Worm (Caenorhabditis elegans) whole organism, young adult: ENCODE measurements around the gene pqn-92.

Experiments
- B0035.1 ChIP-seq: sonication (generic microtip); optimal IDR thresholded peaks from 2 replicates; lab custom pipeline; 2016; ENCODE audit warnings: missing genetic modification characterization, mild to moderate bottlenecking, missing compliant biosample characterization, missing genotype, missing genetic modification reagents
- B0336.3 ChIP-seq: fragments of 200-800 bp; sonication (Bioruptor generic); IDR thresholded peaks from 2 replicates; pipeline ENCODE4 v1.3.6; 2022; ENCODE audit warnings: missing genetic modification characterization, missing compliant biosample characterization
- D2030.7 ChIP-seq: fragments of 200-800 bp; sonication (Bioruptor generic); IDR thresholded peaks from 2 replicates; pipeline ENCODE4 v1.3.6; 2022; ENCODE audit warnings: missing genetic modification reagents, missing genetic modification characterization, missing compliant biosample characterization
- F33H1.4 ChIP-seq: fragments of 200-800 bp; sonication (Bioruptor generic); IDR thresholded peaks from 2 replicates; pipeline ENCODE4 v1.3.6; 2022; ENCODE audit warnings: missing genetic modification reagents, missing genetic modification characterization, missing compliant biosample characterization
- K12H6.12 ChIP-seq: fragments of 200-800 bp; sonication (Bioruptor generic); optimal IDR thresholded peaks from 2 replicates; lab custom pipeline; 2018; ENCODE audit warnings: mild to moderate bottlenecking, missing genetic modification characterization, missing compliant biosample characterization
- Y53F4B.3 ChIP-seq: fragments of 200-800 bp; sonication (Bioruptor generic); IDR thresholded peaks from 2 replicates; pipeline ENCODE4 v1.3.6; 2022; ENCODE audit warnings: missing genetic modification reagents, missing genetic modification characterization, missing compliant biosample characterization
- Y56A3A.18 ChIP-seq: fragments of 200-800 bp; sonication (Bioruptor generic); IDR thresholded peaks from 2 replicates; pipeline ENCODE4 v1.3.6; 2022; ENCODE audit warnings: missing genetic modification reagents, missing genetic modification characterization, missing compliant biosample characterization
- Y79H2A.3 ChIP-seq: fragments of 200-800 bp; sonication (Bioruptor generic); conservative IDR thresholded peaks from 2 replicates; pipeline ENCODE4 v1.3.6; 2022; ENCODE audit warnings: missing genetic modification reagents, missing genetic modification characterization, missing compliant biosample characterization
- atf-7 ChIP-seq: sonication (generic microtip); optimal IDR thresholded peaks from 2 replicates; lab custom pipeline; 2017; ENCODE audit warnings: mild to moderate bottlenecking, missing genetic modification characterization, missing compliant biosample characterization
- cebp-1 ChIP-seq, 2 experiments: fragments of 200-800 bp in 1 of 2; sonication (Bioruptor generic) in 1 of 2; sonication (generic microtip) in 1 of 2; IDR thresholded peaks in 1 of 2; optimal IDR thresholded peaks in 1 of 2; 2 replicates each; pipeline versions ENCODE4 v1.3.6 to Lab custom; 2017 to 2022; ENCODE audit warnings: missing compliant biosample characterization in 2 of 2, missing genetic modification characterization in 2 of 2, mild to moderate bottlenecking in 1 of 2, missing genetic modification reagents in 1 of 2, moderate library complexity in 1 of 2
- ceh-100 ChIP-seq: fragments of 200-800 bp; sonication (Bioruptor generic); IDR thresholded peaks from 2 replicates; pipeline ENCODE4 v1.3.6; 2022; ENCODE audit warnings: missing genetic modification reagents, missing genetic modification characterization, missing compliant biosample characterization
- dpff-1 ChIP-seq: sonication (generic microtip); optimal IDR thresholded peaks from 2 replicates; lab custom pipeline; 2017; ENCODE audit warnings: mild to moderate bottlenecking, missing genetic modification characterization, missing compliant biosample characterization
- dpl-1 ChIP-seq: fragments of 150-350 bp; optimal IDR thresholded peaks from 2 replicates; lab custom pipeline; 2014; ENCODE audit warnings: missing biosample characterization, missing genetic modification reagents, missing genetic modification characterization
- egl-18 ChIP-seq: fragments of 200-800 bp; sonication (Bioruptor generic); IDR thresholded peaks from 2 replicates; pipeline ENCODE4 v1.3.6; 2022; ENCODE audit warnings: missing genetic modification reagents, missing genetic modification characterization, missing compliant biosample characterization
- egrh-3 ChIP-seq: fragments of 200-800 bp; sonication (Bioruptor generic); IDR thresholded peaks from 2 replicates; pipeline ENCODE4 v1.3.6; 2022; ENCODE audit warnings: missing genetic modification reagents, missing genetic modification characterization, missing compliant biosample characterization
- ets-4 ChIP-seq: fragments of 200-800 bp; sonication (Bioruptor generic); optimal IDR thresholded peaks from 2 replicates; lab custom pipeline; 2018; ENCODE audit warnings: mild to moderate bottlenecking, missing genetic modification characterization, missing compliant biosample characterization
- let-607 ChIP-seq, 2 experiments: fragments of 200-800 bp in 1 of 2; sonication (Bioruptor generic) in 1 of 2; sonication (generic microtip) in 1 of 2; optimal IDR thresholded peaks; 2 replicates each; lab custom pipeline; 2016 to 2018; ENCODE audit warnings: mild to moderate bottlenecking in 2 of 2, missing compliant biosample characterization in 2 of 2, missing genetic modification characterization in 2 of 2, moderate library complexity in 2 of 2, missing genotype in 1 of 2
- lin-26 ChIP-seq: fragments of 200-800 bp; sonication (Bioruptor generic); IDR thresholded peaks from 2 replicates; pipeline ENCODE4 v1.3.6; 2022; ENCODE audit warnings: missing genetic modification reagents, missing genetic modification characterization, missing compliant biosample characterization
- lin-40 ChIP-seq: sonication (generic microtip); optimal IDR thresholded peaks from 2 replicates; lab custom pipeline; 2016; ENCODE audit warnings: missing genetic modification characterization, mild to moderate bottlenecking, missing compliant biosample characterization, missing genotype, missing genetic modification reagents
- madf-10 ChIP-seq: sonication (generic microtip); optimal IDR thresholded peaks from 2 replicates; lab custom pipeline; 2016; ENCODE audit warnings: mild to moderate bottlenecking, missing genetic modification characterization, missing compliant biosample characterization
- madf-6 ChIP-seq: fragments of 200-800 bp; sonication (Bioruptor generic); IDR thresholded peaks from 2 replicates; pipeline ENCODE4 v1.3.6; 2022; ENCODE audit warnings: missing genetic modification reagents, missing genetic modification characterization, missing compliant biosample characterization
- mcd-1 ChIP-seq: fragments of 200-800 bp; sonication (Bioruptor generic); IDR thresholded peaks from 2 replicates; pipeline ENCODE4 v1.3.6; 2022; ENCODE audit warnings: missing genetic modification reagents, missing genetic modification characterization, missing compliant biosample characterization
- mel-28 ChIP-seq: sonication (generic microtip); optimal IDR thresholded peaks from 2 replicates; lab custom pipeline; 2016; ENCODE audit warnings: borderline replicate concordance, mild to moderate bottlenecking, missing genetic modification characterization, missing compliant biosample characterization
- mes-4 ChIP-seq: sonication (generic microtip); optimal IDR thresholded peaks from 2 replicates; lab custom pipeline; 2016; ENCODE audit warnings: missing genotype, missing genetic modification characterization, missing compliant biosample characterization
- nfyb-1 ChIP-seq: fragments of 200-800 bp; sonication (Bioruptor generic); IDR thresholded peaks from 2 replicates; pipeline ENCODE4 v1.3.6; 2022; ENCODE audit warnings: missing genetic modification reagents, missing genetic modification characterization, missing compliant biosample characterization
- nhr-120 ChIP-seq: fragments of 200-800 bp; sonication (Bioruptor generic); IDR thresholded peaks from 2 replicates; pipeline ENCODE4 v1.3.6; 2022; ENCODE audit warnings: missing genetic modification characterization, missing compliant biosample characterization
- nhr-80 ChIP-seq: sonication (generic microtip); optimal IDR thresholded peaks from 2 replicates; lab custom pipeline; 2016; ENCODE audit warnings: missing genetic modification characterization, missing compliant biosample characterization
- pbrm-1 ChIP-seq: fragments of 200-800 bp; sonication (Bioruptor generic); IDR thresholded peaks from 2 replicates; pipeline ENCODE4 v1.3.6; 2022; ENCODE audit warnings: missing genetic modification reagents, missing genetic modification characterization, missing compliant biosample characterization
- pha-4 ChIP-seq: fragments of 150-350 bp; sonication (generic microtip); optimal IDR thresholded peaks from 2 replicates; lab custom pipeline; 2014; ENCODE audit warnings: missing biosample characterization, missing genetic modification reagents, missing genetic modification characterization
- sdz-38 ChIP-seq: sonication (generic microtip); optimal IDR thresholded peaks from 2 replicates; lab custom pipeline; 2016; ENCODE audit warnings: missing genotype, missing genetic modification characterization, missing compliant biosample characterization
- snpc-1.3 ChIP-seq: sonication (generic microtip); optimal IDR thresholded peaks from 2 replicates; lab custom pipeline; 2017; ENCODE audit warnings: missing genetic modification characterization, mild to moderate bottlenecking, missing compliant biosample characterization, antibody characterized with exemption, moderate library complexity, missing genotype, missing genetic modification reagents; ENCODE audit not compliant: insufficient read depth
- snpc-3.4 ChIP-seq: sonication (generic microtip); optimal IDR thresholded peaks from 2 replicates; lab custom pipeline; 2017; ENCODE audit warnings: missing genetic modification characterization, mild to moderate bottlenecking, missing compliant biosample characterization, antibody characterized with exemption, moderate library complexity, missing genotype, missing genetic modification reagents
- somi-1 ChIP-seq: fragments of 200-800 bp; sonication (Bioruptor generic); optimal IDR thresholded peaks from 2 replicates; lab custom pipeline; 2018; ENCODE audit warnings: mild to moderate bottlenecking, missing genetic modification characterization, missing compliant biosample characterization
- sptf-2 ChIP-seq: fragments of 200-800 bp; sonication (Bioruptor generic); optimal IDR thresholded peaks from 2 replicates; lab custom pipeline; 2018; ENCODE audit warnings: mild to moderate bottlenecking, missing genetic modification characterization, missing compliant biosample characterization
- tbp1 ChIP-seq: fragments of 200-800 bp; sonication (Bioruptor generic); optimal IDR thresholded peaks from 2 replicates; lab custom pipeline; 2018; ENCODE audit warnings: mild to moderate bottlenecking, missing genetic modification characterization, missing compliant biosample characterization
- tlf-1 ChIP-seq: fragments of 200-800 bp; sonication (Bioruptor generic); optimal IDR thresholded peaks from 2 replicates; lab custom pipeline; 2018; ENCODE audit warnings: mild to moderate bottlenecking, missing genetic modification characterization, missing compliant biosample characterization
- xnd-1 ChIP-seq: sonication (generic microtip); optimal IDR thresholded peaks from 2 replicates; lab custom pipeline; 2016; ENCODE audit warnings: missing genotype, missing genetic modification reagents, missing genetic modification characterization, missing compliant biosample characterization
- zfh-2 ChIP-seq: fragments of 200-800 bp; sonication (Bioruptor generic); conservative IDR thresholded peaks from 2 replicates; pipeline ENCODE4 v1.3.6; 2022; ENCODE audit warnings: missing genetic modification reagents, missing genetic modification characterization, missing compliant biosample characterization

pqn-92 gene

DNA sequence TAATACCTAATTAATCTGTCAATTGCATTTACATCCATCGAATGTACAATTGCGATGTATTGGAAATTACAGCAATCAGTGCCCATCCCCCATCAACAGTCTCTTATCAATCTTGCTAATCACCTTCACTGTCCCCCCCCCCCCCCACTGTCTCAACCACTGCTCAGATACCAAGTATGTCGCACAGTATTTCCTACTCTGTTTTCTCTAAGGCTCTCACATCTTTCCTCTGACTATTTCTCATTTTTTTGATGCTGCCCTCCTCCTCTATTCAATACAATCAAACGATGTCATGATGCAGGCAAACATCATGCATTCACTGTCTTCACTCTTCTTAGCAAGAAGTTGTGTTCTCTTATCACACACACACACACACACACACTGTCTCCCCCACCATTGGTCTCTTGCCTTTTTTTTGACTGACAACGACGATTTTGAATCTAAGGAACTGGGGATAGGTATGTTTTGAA is 20.0 kb downstream of the pqn-92 start, which contains the start of the genes zip-12 and Y75B8A.63:
TSS of gene zip-12 (plus strand) at position 387 of the 470 bp plus-strand sequence.
TSS of gene Y75B8A.63 (plus strand) at position 420 of the 470 bp plus-strand sequence.
- TF ChIP-seq lin-26 (GFP tag; lab: Robert Waterston, UW) (no peak), egrh-3 (GFP tag; lab: Robert Waterston, UW) (peak; percentile 78), snpc-1.3 (no peak), ceh-100 (GFP tag; lab: Robert Waterston, UW) (no peak), Y79H2A.3 (no peak), pha-4 (tag; lab: Kevin White, UChicago) (no peak), nhr-80 (tag; lab: Kevin White, UChicago) (peak; percentile 72), atf-7 (tag; lab: Kevin White, UChicago) (peak; percentile 67), B0035.1 (tag; lab: Kevin White, UChicago) (no peak), madf-10 (no peak), cebp-1 (GFP tag; IDR thresholded peaks at IDR 0.05; lab: Robert Waterston, UW) (no peak), cebp-1 (tag; optimal IDR thresholded peaks at IDR 0.05; lab: Kevin White, UChicago) (peak; percentile 62), B0336.3 (GFP tag; lab: Robert Waterston, UW) (peak; percentile 55; the same call in 1 of the 2 replicates), nfyb-1 (GFP tag; lab: Robert Waterston, UW) (0 out of 2 replicates have a peak, but pooled peaks have one; percentile 32), Y56A3A.18 (no peak), lin-40 (tag; lab: Kevin White, UChicago) (no peak), ets-4 (GFP tag; lab: Kevin White, UChicago) (peak; percentile 83), dpl-1 (no peak), D2030.7 (GFP tag; lab: Robert Waterston, UW) (no peak), mel-28 (tag; lab: Kevin White, UChicago) (no peak), nhr-120 (GFP tag; lab: Robert Waterston, UW) (no peak), zfh-2 (GFP tag; lab: Robert Waterston, UW) (peak; percentile 77; the same call in 1 of the 2 replicates), dpff-1 (tag; lab: Kevin White, UChicago) (no peak), tlf-1 (GFP tag; lab: Kevin White, UChicago) (no peak), pbrm-1 (GFP tag; lab: Robert Waterston, UW) (no peak), egl-18 (GFP tag; lab: Robert Waterston, UW) (no peak), snpc-3.4 (tag; lab: Kevin White, UChicago) (no peak), Y53F4B.3 (GFP tag; lab: Robert Waterston, UW) (no peak), madf-6 (GFP tag; lab: Robert Waterston, UW) (no peak), K12H6.12 (tag; lab: Kevin White, UChicago) (no peak), mcd-1 (GFP tag; lab: Robert Waterston, UW) (0 out of 2 replicates have a peak, but pooled peaks have one; percentile 14), somi-1 (GFP tag; lab: Kevin White, UChicago) (no peak), sptf-2 (no peak), let-607 (tag; optimal IDR thresholded peaks at IDR 0.05; lab: Kevin White, UChicago) (peak in 1 of 2 experiments; percentile 17)

DNA sequence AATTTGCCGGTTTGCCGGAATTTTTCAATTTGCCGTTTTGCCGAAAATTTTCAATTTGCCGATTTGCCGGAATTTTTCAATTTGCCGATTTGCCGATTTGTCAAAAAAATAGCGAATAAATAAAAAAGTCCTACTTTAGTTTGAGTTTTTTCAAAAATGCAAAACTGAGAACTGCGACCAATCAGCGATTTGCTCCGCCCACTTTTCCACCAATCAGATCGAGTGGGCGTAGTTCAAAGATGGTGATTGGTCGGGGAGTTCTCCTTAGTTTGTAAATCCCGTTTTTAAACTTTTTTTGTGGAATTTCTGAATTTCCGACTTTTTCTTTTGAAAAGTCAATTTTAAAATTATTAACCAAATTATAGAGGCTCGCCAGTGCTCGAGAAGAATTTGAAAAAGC is 23.7 kb downstream of the pqn-92 start:
- TF ChIP-seq tbp1 (GFP tag; lab: Kevin White, UChicago) = no peak
- peak; percentile 87 for TF ChIP-seq nfyb-1 (GFP tag; lab: Robert Waterston, UW)

DNA sequence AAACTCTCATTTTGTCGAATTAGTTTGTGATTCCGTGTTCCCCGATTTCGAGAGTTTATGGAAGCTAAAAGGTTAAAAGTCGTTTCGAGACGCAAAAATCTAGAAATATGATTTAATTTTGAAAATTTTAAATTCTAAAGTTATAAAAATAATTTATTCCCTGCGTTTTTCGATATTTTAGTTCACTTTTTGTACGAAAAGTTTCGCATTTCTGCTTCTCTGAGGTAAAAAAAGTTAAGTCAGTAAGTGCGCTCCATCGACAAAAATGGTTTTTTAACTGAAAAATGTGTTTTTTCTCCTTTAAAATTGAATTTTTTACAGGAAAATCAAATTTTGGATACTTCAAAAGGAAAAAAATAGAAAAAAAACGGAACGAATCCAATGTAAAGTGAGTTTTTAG is 25.9 kb downstream of the pqn-92 start, which contains the start of gene zip-1:
TSS of gene zip-1 (plus strand) at position 301 of the 400 bp plus-strand sequence.
- no peak for TF ChIP-seq F33H1.4
- TF ChIP-seq sdz-38 (tag; lab: Kevin White, UChicago) = no peak
- no peak for TF ChIP-seq xnd-1 (tag; lab: Kevin White, UChicago)
- TF ChIP-seq mes-4 (tag; lab: Kevin White, UChicago) = no peak
- no peak for TF ChIP-seq dpff-1 (tag; lab: Kevin White, UChicago)
- TF ChIP-seq, all 124 proteins: peak for 0
